Fruit fly (Drosophila melanogaster) whole organism, adult: ENCODE measurements around the gene CG33934.

Experiments
- Crg-1 ChIP-seq: fragments of 200-800 bp; sonication (Bioruptor generic); optimal IDR thresholded peaks from 2 replicates; lab custom pipeline; 2016; ENCODE audit warnings: missing biosample characterization, missing genetic modification characterization
- pad ChIP-seq: fragments of 200-800 bp; sonication (Bioruptor generic); optimal IDR thresholded peaks from 3 replicates; lab custom pipeline; 2017; ENCODE audit warnings: missing biosample characterization, missing genetic modification characterization, mild to moderate bottlenecking, moderate library complexity, missing genetic modification reagents

dm6 chr3R:20031764-20032079, 10.8 kb upstream of the CG33934 start, which contains the start of gene idc:
- TF ChIP-seq Crg-1 (GFP tag; lab: Kevin White, UChicago): no peak
- TF ChIP-seq pad (GFP tag; lab: Kevin White, UChicago): no peak
